Worm (Caenorhabditis elegans): ENCODE results near the gene C52B11.5.

The C52B11.5 gene

DNA sequence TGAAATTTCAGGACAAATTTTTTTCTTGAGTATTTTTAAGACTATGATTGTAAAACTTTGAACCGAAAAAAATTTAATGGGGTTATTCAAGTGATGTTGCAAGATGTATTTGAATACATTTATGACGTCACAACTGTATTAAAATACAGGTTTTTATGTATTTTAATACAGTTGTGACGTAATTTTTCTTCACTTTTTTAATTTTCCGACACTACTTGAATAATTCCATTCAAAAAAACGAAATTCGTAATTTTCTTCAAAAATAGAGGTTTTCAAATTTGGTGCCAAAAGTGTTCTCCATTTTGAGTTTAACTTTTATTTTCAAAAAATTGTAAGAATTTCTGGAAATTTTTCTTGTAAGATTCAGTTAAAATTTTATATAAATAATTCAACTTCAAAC is 29.8 kb upstream of the C52B11.5 start:
- TF ChIP-seq unc-62 (GFP tag; optimal IDR thresholded peaks at IDR 0.05) (no peak), nhr-43 (tag; optimal IDR thresholded peaks at IDR 0.05; ENCODE audit: poor library complexity, severe bottlenecking) (no peak), nhr-23 (tag; optimal IDR thresholded peaks at IDR 0.05) (no peak), ceh-82 (tag; optimal IDR thresholded peaks at IDR 0.05) (no peak), nhr-12 (tag; optimal IDR thresholded peaks at IDR 0.05) (no peak), mml-1 (tag; optimal IDR thresholded peaks at IDR 0.05) (no peak), ceh-28 (tag; optimal IDR thresholded peaks at IDR 0.05) (no peak), lin-39 (tag; optimal IDR thresholded peaks at IDR 0.05) (no peak), nfya-1 (tag; optimal IDR thresholded peaks at IDR 0.05; ENCODE audit: insufficient read depth) (no peak), egl-5 (tag; optimal IDR thresholded peaks at IDR 0.05) (no peak), skn-1 (tag; optimal IDR thresholded peaks at IDR 0.05) (no peak), ceh-16 (tag; optimal IDR thresholded peaks at IDR 0.05) (no peak), fos-1 (tag; optimal IDR thresholded peaks at IDR 0.05) (no peak), egl-27 (tag; optimal IDR thresholded peaks at IDR 0.05) (no peak), nhr-28 (tag; optimal IDR thresholded peaks at IDR 0.05) (no peak), sea-2 (GFP tag; optimal IDR thresholded peaks at IDR 0.05) (no peak), nhr-237 (tag; optimal IDR thresholded peaks at IDR 0.05) (no peak), ceh-9 (tag; optimal IDR thresholded peaks at IDR 0.05) (no peak)

ce11 chrX:1244235-1244634 is 28.4 kb upstream of the C52B11.5 start:
- TF ChIP-seq nhr-76 (tag; optimal IDR thresholded peaks at IDR 0.05), result no peak
- TF ChIP-seq ceh-28 (tag; optimal IDR thresholded peaks at IDR 0.05), result peak; percentile 20

- TF ChIP-seq nhr-67 (tag; optimal IDR thresholded peaks at IDR 0.05) (no peak), elt-2 (tag; optimal IDR thresholded peaks at IDR 0.05) (peak; percentile 64), nhr-12 (tag; optimal IDR thresholded peaks at IDR 0.05) (no peak), pha-4 (tag; optimal IDR thresholded peaks at IDR 0.05) (peak; percentile 17), unc-39 (tag; optimal IDR thresholded peaks at IDR 0.05) (no peak), nhr-237 (tag; optimal IDR thresholded peaks at IDR 0.05) (no peak), lin-15B (tag; optimal IDR thresholded peaks at IDR 0.05) (no peak), snpc-4 (tag; optimal IDR thresholded peaks at IDR 0.05) (no peak), ceh-28 (tag; optimal IDR thresholded peaks at IDR 0.05) (no peak), ceh-82 (tag; optimal IDR thresholded peaks at IDR 0.05) (no peak), egl-27 (tag; optimal IDR thresholded peaks at IDR 0.05) (no peak), nhr-28 (tag; optimal IDR thresholded peaks at IDR 0.05) (no peak)
These were observed 26.9 kb upstream of the C52B11.5 start, which contains the start of gene tsp-9 for ce11 chrX:1245717-1246116. tsp-9 (plus strand) TSS chrX:1246017.

DNA sequence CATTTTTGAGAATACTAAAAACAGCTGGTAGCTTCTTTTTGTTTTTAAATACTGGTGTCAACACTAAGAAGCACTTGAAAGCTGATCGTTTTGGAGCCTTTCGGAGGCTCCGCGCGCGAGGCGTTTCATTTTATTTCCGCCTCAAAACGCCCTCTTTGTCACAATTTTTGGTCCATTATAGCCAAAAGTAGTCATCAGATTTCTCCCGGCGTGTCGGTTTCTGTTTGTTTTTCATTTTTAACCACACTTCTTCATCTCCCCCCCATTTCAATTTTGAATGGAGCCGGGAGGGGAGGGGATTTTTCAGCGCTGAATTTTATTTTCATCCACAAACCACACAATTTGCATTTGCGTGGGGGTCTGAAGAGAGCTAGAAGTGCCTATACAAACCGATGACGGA is 22.9 kb upstream of the C52B11.5 start, which contains the start of gene C25G6.4:
Gene C25G6.4 (minus strand): TSS at position 101 of the 400 bp plus-strand sequence.
- TF ChIP-seq nhr-28 (tag; optimal IDR thresholded peaks at IDR 0.05), result no peak
- no peak for TF ChIP-seq aly-2 (tag; optimal IDR thresholded peaks at IDR 0.05)
- TF ChIP-seq ZK546.5 (tag; optimal IDR thresholded peaks at IDR 0.05), result no peak
- no peak for TF ChIP-seq skn-1 (tag; optimal IDR thresholded peaks at IDR 0.05)
- TF ChIP-seq unc-39 (tag; optimal IDR thresholded peaks at IDR 0.05), result no peak
- TF ChIP-seq ceh-82 (tag; optimal IDR thresholded peaks at IDR 0.05), result no peak
- no peak for TF ChIP-seq sea-2 (GFP tag; optimal IDR thresholded peaks at IDR 0.05)
- no peak for TF ChIP-seq egl-27 (tag; optimal IDR thresholded peaks at IDR 0.05)
- no peak for TF ChIP-seq unc-62 (GFP tag; optimal IDR thresholded peaks at IDR 0.05)

- no peak for TF ChIP-seq ZK546.5 (tag; optimal IDR thresholded peaks at IDR 0.05)
- TF ChIP-seq nhr-43 (tag; optimal IDR thresholded peaks at IDR 0.05; ENCODE audit: poor library complexity, severe bottlenecking), result no peak
- TF ChIP-seq lin-39 (tag; optimal IDR thresholded peaks at IDR 0.05), result no peak
- no peak for TF ChIP-seq nhr-11 (tag; optimal IDR thresholded peaks at IDR 0.05)
- no peak for TF ChIP-seq ceh-16 (tag; optimal IDR thresholded peaks at IDR 0.05)
- TF ChIP-seq nfya-1 (tag; optimal IDR thresholded peaks at IDR 0.05; ENCODE audit: insufficient read depth), result no peak
- no peak for TF ChIP-seq nhr-28 (tag; optimal IDR thresholded peaks at IDR 0.05)
- no peak for TF ChIP-seq mml-1 (tag; optimal IDR thresholded peaks at IDR 0.05)
- TF ChIP-seq nhr-76 (tag; optimal IDR thresholded peaks at IDR 0.05), result no peak
- TF ChIP-seq skn-1 (tag; optimal IDR thresholded peaks at IDR 0.05), result no peak
- TF ChIP-seq elt-2 (tag; optimal IDR thresholded peaks at IDR 0.05), result no peak
- no peak for TF ChIP-seq pqm-1 (tag; optimal IDR thresholded peaks at IDR 0.05)
- no peak for TF ChIP-seq nhr-77 (tag; optimal IDR thresholded peaks at IDR 0.05)
- TF ChIP-seq nhr-67 (tag; optimal IDR thresholded peaks at IDR 0.05), result no peak
- TF ChIP-seq ztf-4 (tag; optimal IDR thresholded peaks at IDR 0.05), result no peak
- no peak for TF ChIP-seq daf-12 (tag; optimal IDR thresholded peaks at IDR 0.05)
- TF ChIP-seq egl-5 (tag; optimal IDR thresholded peaks at IDR 0.05), result no peak
- TF ChIP-seq aly-2 (tag; optimal IDR thresholded peaks at IDR 0.05), result no peak
- no peak for TF ChIP-seq jun-1 (tag; optimal IDR thresholded peaks at IDR 0.05)
- no peak for TF ChIP-seq tbx-2 (tag; optimal IDR thresholded peaks at IDR 0.05)
These were observed 17.0 kb upstream of the C52B11.5 start, which contains the start of gene npr-11 for ce11 chrX:1255547-1255946. npr-11 (minus strand) TSS chrX:1255647.

Measured in whole organism, L3 larva.